Worm (Caenorhabditis elegans) whole organism, dauer: Measurements from ENCODE around the gene F32H5.3.

Experiments used
- unc-62 ChIP-seq: sonication (generic microtip); optimal IDR thresholded peaks from 2 replicates; lab custom pipeline; 2017; ENCODE audit warnings: missing biosample characterization, missing genetic modification reagents, missing genetic modification characterization

F32H5.3 gene

DNA sequence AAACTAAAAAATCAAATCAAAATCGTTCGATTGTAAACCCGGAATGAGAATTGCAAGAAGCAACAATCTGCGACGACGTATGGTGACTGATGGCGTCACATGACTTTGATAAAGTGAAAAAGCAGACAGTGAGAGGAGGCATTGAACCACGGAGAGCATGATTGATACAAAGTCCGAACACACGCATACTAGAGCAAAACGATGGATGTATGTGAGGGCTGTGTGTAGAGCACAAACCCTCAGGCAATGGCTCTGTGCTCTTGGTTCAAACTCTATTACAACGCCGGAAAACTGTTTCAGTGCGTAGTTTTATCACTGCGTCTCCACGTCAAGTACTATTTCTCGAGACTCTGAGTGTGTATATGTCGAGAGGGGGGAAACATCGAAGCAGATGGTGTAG, 43.4 kb downstream of the F32H5.3 start:
- no peak for TF ChIP-seq unc-62

DNA sequence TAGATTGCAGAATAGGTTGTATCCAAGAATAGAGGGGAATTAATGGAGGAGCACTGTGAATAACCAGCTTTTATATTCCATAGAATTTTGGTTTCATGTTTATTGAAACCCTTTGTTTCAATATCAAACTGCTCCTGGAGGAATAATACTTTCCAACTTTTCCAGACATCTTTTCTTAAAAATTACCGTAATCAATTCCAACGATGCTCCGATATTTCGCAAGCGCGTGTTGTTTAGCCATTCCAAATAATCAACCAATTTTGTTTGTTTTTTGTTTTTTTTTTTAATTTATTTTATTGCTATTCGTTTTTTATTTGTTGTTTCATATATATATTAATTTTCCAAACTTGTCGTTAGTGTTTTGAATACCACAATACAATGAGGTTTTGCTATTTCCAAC, 46.9 kb downstream of the F32H5.3 start, which contains the start of gene cutl-1:
TSS of gene cutl-1 (minus strand) at position 83 of the 400 bp plus-strand sequence.
- no peak for TF ChIP-seq unc-62

DNA sequence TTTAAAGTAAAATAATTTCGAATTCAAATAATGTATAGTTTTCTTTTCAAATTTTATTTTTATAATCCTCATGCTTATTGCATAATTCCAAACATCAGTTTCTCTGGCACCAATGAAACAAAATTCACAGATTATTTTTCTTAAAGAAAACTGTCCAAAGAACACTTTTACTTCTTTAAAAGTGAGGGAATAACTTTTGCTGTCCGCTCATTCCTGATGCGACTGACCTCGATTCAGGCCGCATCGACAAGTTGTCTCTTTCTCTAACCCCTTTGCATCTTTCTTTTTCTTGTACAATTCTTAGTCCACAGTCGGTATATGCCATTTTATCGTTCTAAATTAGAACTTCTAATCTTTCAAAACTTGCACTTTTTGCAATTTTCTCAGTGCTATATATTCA, 47.4 kb downstream of the F32H5.3 start, which contains the start of gene F53F1.2:
TSS of gene F53F1.2 (plus strand) at position 306 of the 400 bp plus-strand sequence.
- no peak for TF ChIP-seq unc-62

DNA sequence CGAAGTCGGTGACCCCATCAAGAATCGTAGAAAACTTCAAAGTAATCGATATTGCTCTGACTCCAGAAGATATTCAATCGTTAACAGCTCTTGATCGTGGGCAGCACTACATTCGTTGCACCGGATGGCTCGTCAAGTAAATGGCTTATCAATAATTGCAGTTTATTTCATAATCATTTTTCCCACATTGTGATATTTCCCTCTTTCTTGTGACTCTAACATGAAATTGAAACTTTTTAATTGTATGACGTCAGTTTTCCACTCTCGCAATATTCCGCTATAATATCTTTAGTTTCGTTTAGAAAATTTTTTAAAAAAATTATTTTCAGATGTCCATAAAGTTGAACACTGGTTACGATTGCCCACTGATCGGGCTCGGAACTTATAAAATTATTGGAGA, 48.8 kb downstream of the F32H5.3 start, which contains the start of gene F53F1.3:
TSS of gene F53F1.3 (plus strand) at position 330 of the 400 bp plus-strand sequence.
- no peak for TF ChIP-seq unc-62

DNA sequence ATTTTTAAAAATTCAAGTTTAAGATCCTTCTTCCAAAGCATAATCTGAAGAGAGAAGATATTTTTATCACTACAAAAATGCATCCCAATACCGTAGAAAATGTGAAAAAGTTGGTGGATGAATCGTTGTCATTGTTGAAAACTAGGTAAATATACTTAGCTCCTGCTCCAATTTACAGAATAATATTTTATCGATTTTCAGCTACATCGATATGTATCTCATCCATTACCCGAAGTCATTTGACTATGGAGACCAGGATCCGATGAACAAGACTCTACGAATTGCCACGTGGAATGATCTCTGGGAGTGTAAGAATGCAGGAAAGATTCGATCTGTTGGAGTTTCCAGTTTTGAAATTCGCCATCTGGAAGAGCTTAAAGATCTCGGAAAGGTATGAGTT, 49.3 kb downstream of the F32H5.3 start:
- TF ChIP-seq unc-62 = no peak

DNA sequence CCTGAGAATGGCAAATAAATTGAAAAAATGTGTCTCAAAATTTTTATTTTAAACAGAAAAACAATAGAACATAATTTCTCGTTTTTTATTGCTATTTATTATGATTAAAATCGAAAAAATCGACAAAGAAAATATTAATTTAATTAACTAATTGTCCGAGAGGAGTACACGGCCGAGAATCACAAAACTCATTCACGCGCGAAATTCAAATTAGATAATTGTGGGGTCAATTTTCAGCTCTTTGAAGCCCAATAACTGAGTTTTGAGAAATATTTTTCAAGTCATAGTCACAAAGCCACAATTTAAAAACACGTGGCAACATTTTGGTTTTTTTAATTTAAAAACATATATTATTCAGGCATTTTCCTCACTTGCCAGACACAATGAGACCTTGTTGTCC, 50.0 kb downstream of the F32H5.3 start:
- no peak for TF ChIP-seq unc-62
